Worm (Caenorhabditis elegans): ENCODE results near the gene sre-46.

- TF ChIP-seq him-1 (tag; optimal IDR thresholded peaks at IDR 0.05) (no peak), W03F9.2 (tag; optimal IDR thresholded peaks at IDR 0.05) (peak; percentile 13)
Measured at ce11 chrII:13732146-13732545, 11.0 kb upstream of the sre-46 start.

All from whole organism, L4/young adult.